Worm (Caenorhabditis elegans) whole organism, mixed stage, embryonic: ENCODE measurements around the gene K04A8.1.

ENCODE experiments used
- M03D4.4 ChIP-seq: sonication (generic microtip); optimal IDR thresholded peaks from 2 replicates; lab custom pipeline; 2017; ENCODE audit warnings: mild to moderate bottlenecking, missing genetic modification characterization, missing compliant biosample characterization
- bed-3 ChIP-seq: fragments of 200-800 bp; sonication (Bioruptor generic); optimal IDR thresholded peaks from 3 replicates; lab custom pipeline; 2018; ENCODE audit warnings: mild to moderate bottlenecking, missing genetic modification characterization, moderate library complexity, missing compliant biosample characterization
- blmp-1 ChIP-seq: fragments of 150-350 bp; optimal IDR thresholded peaks from 2 replicates; lab custom pipeline; 2014; ENCODE audit warnings: missing biosample characterization, missing genetic modification characterization
- ceh-39 ChIP-seq: fragments of 150-350 bp; optimal IDR thresholded peaks from 2 replicates; lab custom pipeline; 2014; ENCODE audit warnings: missing biosample characterization, missing genetic modification characterization
- ceh-43 ChIP-seq: fragments of 200-800 bp; sonication (Bioruptor generic); optimal IDR thresholded peaks from 2 replicates; lab custom pipeline; 2018; ENCODE audit warnings: mild to moderate bottlenecking, missing genetic modification characterization, moderate library complexity, missing compliant biosample characterization
- ces-1 ChIP-seq: fragments of 150-350 bp; optimal IDR thresholded peaks from 2 replicates; lab custom pipeline; 2014; ENCODE audit warnings: missing biosample characterization, missing genetic modification reagents, missing genetic modification characterization
- cnd-1 ChIP-seq: fragments of 200-800 bp; sonication (Bioruptor generic); optimal IDR thresholded peaks from 2 replicates; lab custom pipeline; 2018; ENCODE audit warnings: mild to moderate bottlenecking, missing genetic modification characterization, missing compliant biosample characterization
- elt-1 ChIP-seq: sonication (generic microtip); optimal IDR thresholded peaks from 2 replicates; lab custom pipeline; 2017; ENCODE audit warnings: missing genetic modification characterization, mild to moderate bottlenecking, missing compliant biosample characterization, antibody characterized with exemption, moderate library complexity, borderline replicate concordance; ENCODE audit not compliant: insufficient read depth
- elt-3 ChIP-seq: fragments of 150-350 bp; optimal IDR thresholded peaks from 2 replicates; lab custom pipeline; 2014; ENCODE audit warnings: missing biosample characterization, missing genetic modification characterization
- flh-1 ChIP-seq: fragments of 200-800 bp; sonication (Bioruptor generic); optimal IDR thresholded peaks from 2 replicates; lab custom pipeline; 2018; ENCODE audit warnings: mild to moderate bottlenecking, missing genetic modification characterization, moderate library complexity, missing compliant biosample characterization
- ham-2 ChIP-seq: fragments of 200-800 bp; sonication (Bioruptor generic); optimal IDR thresholded peaks from 2 replicates; lab custom pipeline; 2018; ENCODE audit warnings: mild to moderate bottlenecking, missing genetic modification characterization, missing compliant biosample characterization
- lin-13 ChIP-seq: fragments of 150-350 bp; optimal IDR thresholded peaks from 2 replicates; lab custom pipeline; 2014; ENCODE audit warnings: missing biosample characterization, missing genetic modification characterization
- lin-32 ChIP-seq: fragments of 200-800 bp; sonication (Bioruptor generic); optimal IDR thresholded peaks from 2 replicates; lab custom pipeline; 2018; ENCODE audit warnings: mild to moderate bottlenecking, missing genetic modification characterization, missing compliant biosample characterization
- lsy-2 ChIP-seq: fragments of 150-350 bp; optimal IDR thresholded peaks from 2 replicates; lab custom pipeline; 2014; ENCODE audit warnings: missing biosample characterization, missing genetic modification characterization
- mab-5 ChIP-seq: fragments of 150-350 bp; optimal IDR thresholded peaks from 2 replicates; lab custom pipeline; 2014; ENCODE audit warnings: missing biosample characterization, missing genetic modification characterization
- mep-1 ChIP-seq: fragments of 150-350 bp; optimal IDR thresholded peaks from 2 replicates; lab custom pipeline; 2017; ENCODE audit warnings: missing biosample characterization, missing genetic modification reagents, missing genetic modification characterization, inconsistent platforms
- mls-2 ChIP-seq: sonication (generic microtip); optimal IDR thresholded peaks from 2 replicates; lab custom pipeline; 2016; ENCODE audit warnings: mild to moderate bottlenecking, missing genetic modification characterization, moderate library complexity, missing compliant biosample characterization
- nhr-2 ChIP-seq: fragments of 150-350 bp; optimal IDR thresholded peaks from 2 replicates; lab custom pipeline; 2014; ENCODE audit warnings: missing biosample characterization, missing genetic modification characterization
- nhr-28 ChIP-seq: fragments of 150-350 bp; optimal IDR thresholded peaks from 2 replicates; lab custom pipeline; 2014; ENCODE audit warnings: missing biosample characterization, missing genetic modification characterization
- pha-4 ChIP-seq: fragments of 150-350 bp; optimal IDR thresholded peaks from 2 replicates; lab custom pipeline; 2018; ENCODE audit warnings: missing biosample characterization, missing genetic modification reagents, missing genetic modification characterization
- sem-2 ChIP-seq: fragments of 200-800 bp; sonication (Bioruptor generic); optimal IDR thresholded peaks from 2 replicates; lab custom pipeline; 2018; ENCODE audit warnings: mild to moderate bottlenecking, missing genetic modification characterization, missing compliant biosample characterization
- snpc-4 ChIP-seq: fragments of 150-350 bp; optimal IDR thresholded peaks from 2 replicates; lab custom pipeline; 2014; ENCODE audit warnings: missing biosample characterization, missing genetic modification characterization
- sptf-1 ChIP-seq: sonication (generic microtip); optimal IDR thresholded peaks from 2 replicates; lab custom pipeline; 2017; ENCODE audit warnings: mild to moderate bottlenecking, missing genetic modification characterization, moderate library complexity, missing compliant biosample characterization
- tbx-8 ChIP-seq: fragments of 200-800 bp; sonication (Bioruptor generic); optimal IDR thresholded peaks from 2 replicates; lab custom pipeline; 2018; ENCODE audit warnings: mild to moderate bottlenecking, missing genetic modification characterization, moderate library complexity, missing compliant biosample characterization
- unc-120 ChIP-seq: sonication (generic microtip); optimal IDR thresholded peaks from 2 replicates; lab custom pipeline; 2017; ENCODE audit warnings: missing genetic modification characterization, missing compliant biosample characterization; ENCODE audit not compliant: poor library complexity, severe bottlenecking
- unc-62 ChIP-seq: fragments of 150-350 bp; optimal IDR thresholded peaks from 2 replicates; lab custom pipeline; 2014; ENCODE audit warnings: missing biosample characterization, missing genetic modification reagents, missing genetic modification characterization
- ztf-11 ChIP-seq: fragments of 150-350 bp; optimal IDR thresholded peaks from 2 replicates; lab custom pipeline; 2014; ENCODE audit warnings: missing biosample characterization, missing genetic modification characterization

The K04A8.1 gene

ce11 chrV:6602556-6603062 lies 36.5 kb downstream of the K04A8.1 start, which contains the start of gene ZK1055.6:
TSS of gene ZK1055.6 (minus strand) at chrV:6602606.
- TF ChIP-seq pha-4 (tag; lab: Kevin White, UChicago) (no peak), elt-3 (tag; lab: Kevin White, UChicago) (no peak), elt-1 (no peak), ceh-39 (no peak), unc-120 (tag; lab: Kevin White, UChicago) (no peak), mls-2 (tag; lab: Kevin White, UChicago) (no peak), mep-1 (tag; lab: Kevin White, UChicago) (no peak), sptf-1 (tag; lab: Kevin White, UChicago) (no peak), ceh-43 (GFP tag; lab: Kevin White, UChicago) (no peak), cnd-1 (tag; lab: Kevin White, UChicago) (no peak)
- TF ChIP-seq, all 35 proteins: peak for 0

ce11 chrV:6605275-6605674 lies 39.1 kb downstream of the K04A8.1 start, which contains the start of gene ZK1055.7:
TSS of gene ZK1055.7 (minus strand) at chrV:6605375.
- no peak for TF ChIP-seq elt-3 (tag; lab: Kevin White, UChicago)
- no peak for TF ChIP-seq bed-3
- no peak for TF ChIP-seq unc-120 (tag; lab: Kevin White, UChicago)
- TF ChIP-seq ces-1 (GFP tag; lab: Kevin White, UChicago), result no peak
- TF ChIP-seq mab-5 (tag; lab: Kevin White, UChicago), result no peak
- TF ChIP-seq unc-62 (GFP tag; lab: Kevin White, UChicago), result no peak
- TF ChIP-seq, all 35 proteins: peak for 0

ce11 chrV:6606197-6606596 lies 40.1 kb downstream of the K04A8.1 start:
- no peak for TF ChIP-seq elt-1
- TF ChIP-seq sptf-1 (tag; lab: Kevin White, UChicago), result no peak
- no peak for TF ChIP-seq ces-1 (GFP tag; lab: Kevin White, UChicago)
- no peak for TF ChIP-seq nhr-28 (tag; lab: Kevin White, UChicago)

DNA sequence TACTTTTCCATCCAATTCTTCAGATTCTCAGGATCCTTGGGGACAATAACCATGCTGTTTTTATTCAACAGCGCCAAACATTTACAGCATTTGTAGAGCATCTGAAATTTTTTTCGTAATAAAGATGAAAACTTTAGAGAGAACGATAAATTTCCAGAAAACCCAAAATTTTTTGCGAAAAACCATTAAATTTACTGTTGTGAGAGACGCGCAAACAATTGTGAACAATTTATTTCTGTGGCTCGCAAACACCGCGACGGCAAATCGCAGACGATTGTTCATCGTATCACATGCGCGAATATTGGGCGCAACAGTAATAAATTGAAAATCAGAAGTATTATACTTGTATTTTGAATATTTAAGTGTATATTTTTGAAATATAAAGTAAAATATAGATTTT lies 44.9 kb downstream of the K04A8.1 start, which contains the start of gene gon-14:
TSS of gene gon-14 (minus strand) at position 101 of the 400 bp plus-strand sequence.
- TF ChIP-seq ces-1 (GFP tag; lab: Kevin White, UChicago) (no peak), sem-2 (no peak), unc-62 (GFP tag; lab: Kevin White, UChicago) (no peak), mep-1 (tag; lab: Kevin White, UChicago) (no peak), lsy-2 (tag; lab: Kevin White, UChicago) (no peak)

DNA sequence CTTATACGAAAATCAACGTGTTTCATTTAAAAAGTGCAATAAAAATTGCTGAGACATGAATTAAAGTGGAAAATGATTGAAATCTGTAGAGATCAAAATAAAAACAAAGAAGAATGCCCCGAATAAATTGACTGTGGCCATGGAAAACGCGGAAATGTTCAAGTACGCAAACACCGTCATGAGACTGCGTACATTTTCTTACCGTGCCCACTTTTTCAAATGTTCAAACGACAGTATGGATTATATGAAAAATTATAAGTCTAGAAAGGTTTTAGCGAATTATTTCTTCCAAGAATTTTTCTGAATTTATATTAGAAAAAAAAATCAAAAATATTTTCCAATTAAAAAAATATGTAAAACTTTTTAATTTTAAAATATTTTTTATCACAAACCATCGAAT lies 45.4 kb downstream of the K04A8.1 start:
- TF ChIP-seq ham-2, result no peak
- peak; percentile 87 for TF ChIP-seq lsy-2 (tag; lab: Kevin White, UChicago)
- peak; percentile 8 for TF ChIP-seq lin-13
- TF ChIP-seq, all 35 proteins: peak for 2

ce11 chrV:6614152-6614734 lies 48.1 kb downstream of the K04A8.1 start, which contains the start of gene cpr-4:
TSS of gene cpr-4 (plus strand) at chrV:6614674.
- TF ChIP-seq tbx-8 (GFP tag; lab: Kevin White, UChicago) (no peak), lsy-2 (tag; lab: Kevin White, UChicago) (no peak), ceh-43 (GFP tag; lab: Kevin White, UChicago) (no peak), ztf-11 (tag; lab: Kevin White, UChicago) (no peak), blmp-1 (tag; lab: Kevin White, UChicago) (no peak), bed-3 (no peak), M03D4.4 (tag; lab: Kevin White, UChicago) (no peak), nhr-28 (tag; lab: Kevin White, UChicago) (no peak), mab-5 (tag; lab: Kevin White, UChicago) (no peak), snpc-4 (tag; lab: Kevin White, UChicago) (no peak), sptf-1 (tag; lab: Kevin White, UChicago) (no peak), cnd-1 (tag; lab: Kevin White, UChicago) (no peak), nhr-2 (tag; lab: Kevin White, UChicago) (no peak), ces-1 (GFP tag; lab: Kevin White, UChicago) (no peak), lin-32 (GFP tag; lab: Kevin White, UChicago) (no peak), ceh-39 (no peak), mls-2 (tag; lab: Kevin White, UChicago) (no peak), flh-1 (no peak), elt-3 (tag; lab: Kevin White, UChicago) (no peak)
- TF ChIP-seq, all 35 proteins: peak for 0
